Worm (Caenorhabditis elegans) whole organism, young adult: Measurements from ENCODE around the gene F56D6.22.
A peak's percentile ranks its signal among the peaks of the same experiment; 100 is the strongest.

Experiments used
- B0019.2 ChIP-seq: fragments of 200-800 bp; sonication (Bioruptor generic); conservative IDR thresholded peaks from 2 replicates; pipeline ENCODE4 v1.3.6; 2022; ENCODE audit warnings: missing genetic modification reagents, missing genetic modification characterization, missing compliant biosample characterization
- B0261.1 ChIP-seq: sonication (generic microtip); optimal IDR thresholded peaks from 2 replicates; lab custom pipeline; 2016; ENCODE audit warnings: mild to moderate bottlenecking, missing genetic modification characterization, moderate library complexity, missing compliant biosample characterization
- F39B2.1 ChIP-seq: fragments of 200-800 bp; sonication (Bioruptor generic); IDR thresholded peaks from 2 replicates; pipeline ENCODE4 v1.3.6; 2022; ENCODE audit warnings: missing genetic modification reagents, missing genetic modification characterization, missing compliant biosample characterization
- F49E8.2 ChIP-seq: sonication (generic microtip); optimal IDR thresholded peaks from 3 replicates; lab custom pipeline; 2017; ENCODE audit warnings: missing genetic modification characterization, mild to moderate bottlenecking, missing compliant biosample characterization, antibody characterized with exemption, moderate library complexity; ENCODE audit not compliant: insufficient read depth
- F57A8.1 ChIP-seq: fragments of 200-800 bp; sonication (Bioruptor generic); optimal IDR thresholded peaks from 2 replicates; lab custom pipeline; 2018; ENCODE audit warnings: mild to moderate bottlenecking, missing genetic modification characterization, moderate library complexity, missing compliant biosample characterization
- Y67H2A.10 ChIP-seq: fragments of 200-800 bp; sonication (Bioruptor generic); conservative IDR thresholded peaks from 2 replicates; pipeline ENCODE4 v1.3.6; 2022; ENCODE audit warnings: missing genetic modification reagents, missing genetic modification characterization, missing compliant biosample characterization
- Y79H2A.3 ChIP-seq: fragments of 200-800 bp; sonication (Bioruptor generic); conservative IDR thresholded peaks from 2 replicates; pipeline ENCODE4 v1.3.6; 2022; ENCODE audit warnings: missing genetic modification reagents, missing genetic modification characterization, missing compliant biosample characterization
- akir-1 ChIP-seq: fragments of 200-800 bp; sonication (Bioruptor generic); optimal IDR thresholded peaks from 2 replicates; lab custom pipeline; 2018; ENCODE audit warnings: mild to moderate bottlenecking, missing genetic modification characterization, moderate library complexity, missing compliant biosample characterization
- aptf-2 ChIP-seq: fragments of 200-800 bp; sonication (Bioruptor generic); conservative IDR thresholded peaks from 2 replicates; pipeline ENCODE4 v1.3.6; 2022; ENCODE audit warnings: missing genetic modification reagents, missing genetic modification characterization, missing compliant biosample characterization
- bed-1 ChIP-seq: fragments of 200-800 bp; sonication (Bioruptor generic); IDR thresholded peaks from 2 replicates; pipeline ENCODE4 v1.3.6; 2022; ENCODE audit warnings: missing genetic modification reagents, missing genetic modification characterization, missing compliant biosample characterization
- ceh-58 ChIP-seq: fragments of 200-800 bp; sonication (Bioruptor generic); IDR thresholded peaks from 2 replicates; pipeline ENCODE4 v1.3.6; 2022; ENCODE audit warnings: missing genetic modification characterization, missing compliant biosample characterization
- ceh-79 ChIP-seq: sonication (generic microtip); optimal IDR thresholded peaks from 2 replicates; lab custom pipeline; 2017; ENCODE audit warnings: mild to moderate bottlenecking, missing genetic modification characterization, missing compliant biosample characterization
- chd-7 ChIP-seq: sonication (generic microtip); optimal IDR thresholded peaks from 2 replicates; lab custom pipeline; 2016; ENCODE audit warnings: mild to moderate bottlenecking, missing genetic modification characterization, moderate library complexity, missing compliant biosample characterization
- dox-1 ChIP-seq: fragments of 200-800 bp; sonication (Bioruptor generic); IDR thresholded peaks from 2 replicates; pipeline ENCODE4 v1.3.6; 2022; ENCODE audit warnings: missing genetic modification reagents, missing genetic modification characterization, missing compliant biosample characterization
- dpl-1 ChIP-seq: fragments of 150-350 bp; optimal IDR thresholded peaks from 2 replicates; lab custom pipeline; 2014; ENCODE audit warnings: missing biosample characterization, missing genetic modification reagents, missing genetic modification characterization
- ekl-4 ChIP-seq: fragments of 200-800 bp; sonication (Bioruptor generic); IDR thresholded peaks from 2 replicates; pipeline ENCODE4 v1.3.6; 2022; ENCODE audit warnings: missing genetic modification reagents, missing genetic modification characterization, missing compliant biosample characterization
- ets-4 ChIP-seq: fragments of 200-800 bp; sonication (Bioruptor generic); optimal IDR thresholded peaks from 2 replicates; lab custom pipeline; 2018; ENCODE audit warnings: mild to moderate bottlenecking, missing genetic modification characterization, missing compliant biosample characterization
- fkh-3 ChIP-seq: sonication (generic microtip); optimal IDR thresholded peaks from 2 replicates; lab custom pipeline; 2016; ENCODE audit warnings: mild to moderate bottlenecking, missing genetic modification characterization, missing compliant biosample characterization
- gei-17 ChIP-seq: fragments of 200-800 bp; sonication (Bioruptor generic); optimal IDR thresholded peaks from 2 replicates; lab custom pipeline; 2018; ENCODE audit warnings: mild to moderate bottlenecking, missing genetic modification characterization, missing compliant biosample characterization
- him-1 ChIP-seq: sonication (generic microtip); optimal IDR thresholded peaks from 2 replicates; lab custom pipeline; 2016; ENCODE audit warnings: missing genotype, missing genetic modification reagents, missing genetic modification characterization, missing compliant biosample characterization
- hlh-26 ChIP-seq: fragments of 200-800 bp; sonication (Bioruptor generic); conservative IDR thresholded peaks from 2 replicates; pipeline ENCODE4 v1.3.6; 2022; ENCODE audit warnings: missing genetic modification reagents, missing genetic modification characterization, missing compliant biosample characterization
- hrde-1 ChIP-seq: sonication (generic microtip); optimal IDR thresholded peaks from 2 replicates; lab custom pipeline; 2016; ENCODE audit warnings: missing genetic modification characterization, mild to moderate bottlenecking, missing compliant biosample characterization, moderate library complexity, missing genotype, missing genetic modification reagents, borderline replicate concordance
- hsf-1 ChIP-seq: fragments of 200-800 bp; sonication (Bioruptor generic); IDR thresholded peaks from 2 replicates; pipeline ENCODE4 v1.3.6; 2022; ENCODE audit warnings: missing genetic modification reagents, missing genetic modification characterization, missing compliant biosample characterization
- lag-1 ChIP-seq: fragments of 200-800 bp; sonication (Bioruptor generic); IDR thresholded peaks from 2 replicates; pipeline ENCODE4 v1.3.6; 2022; ENCODE audit warnings: missing genetic modification reagents, missing genetic modification characterization, missing compliant biosample characterization
- lin-35 ChIP-seq, 3 experiments: fragments of 150-350 bp in 2 of 3; sonication (generic microtip) in 1 of 3; optimal IDR thresholded peaks; 2 replicates each; lab custom pipeline; 2014 to 2018; ENCODE audit warnings: missing biosample characterization in 3 of 3, missing genetic modification characterization in 3 of 3, missing genetic modification reagents in 3 of 3
- lsl-1 ChIP-seq: fragments of 200-800 bp; sonication (Bioruptor generic); optimal IDR thresholded peaks from 2 replicates; lab custom pipeline; 2018; ENCODE audit warnings: mild to moderate bottlenecking, missing genetic modification characterization, moderate library complexity, missing compliant biosample characterization
- mcd-1 ChIP-seq: fragments of 200-800 bp; sonication (Bioruptor generic); IDR thresholded peaks from 2 replicates; pipeline ENCODE4 v1.3.6; 2022; ENCODE audit warnings: missing genetic modification reagents, missing genetic modification characterization, missing compliant biosample characterization
- mxl-1 ChIP-seq: sonication (generic microtip); optimal IDR thresholded peaks from 2 replicates; lab custom pipeline; 2016; ENCODE audit warnings: missing genetic modification characterization, missing compliant biosample characterization
- nfya-1 ChIP-seq: sonication (generic microtip); optimal IDR thresholded peaks from 2 replicates; lab custom pipeline; 2017; ENCODE audit warnings: antibody characterized with exemption, missing compliant biosample characterization, missing genetic modification characterization, borderline replicate concordance; ENCODE audit not compliant: insufficient read depth
- nhr-179 ChIP-seq: sonication (generic microtip); optimal IDR thresholded peaks from 2 replicates; lab custom pipeline; 2016; ENCODE audit warnings: mild to moderate bottlenecking, missing genetic modification characterization, missing compliant biosample characterization
- pbrm-1 ChIP-seq: fragments of 200-800 bp; sonication (Bioruptor generic); IDR thresholded peaks from 2 replicates; pipeline ENCODE4 v1.3.6; 2022; ENCODE audit warnings: missing genetic modification reagents, missing genetic modification characterization, missing compliant biosample characterization
- repo-1 ChIP-seq: sonication (generic microtip); optimal IDR thresholded peaks from 2 replicates; lab custom pipeline; 2017; ENCODE audit warnings: mild to moderate bottlenecking, missing genetic modification characterization, missing compliant biosample characterization
- sdz-38 ChIP-seq: sonication (generic microtip); optimal IDR thresholded peaks from 2 replicates; lab custom pipeline; 2016; ENCODE audit warnings: missing genotype, missing genetic modification characterization, missing compliant biosample characterization
- snpc-1.1 ChIP-seq: sonication (generic microtip); optimal IDR thresholded peaks from 2 replicates; lab custom pipeline; 2017; ENCODE audit warnings: missing genetic modification characterization, mild to moderate bottlenecking, missing compliant biosample characterization, antibody characterized with exemption, moderate library complexity, missing genotype, missing genetic modification reagents; ENCODE audit not compliant: insufficient read depth
- sptf-2 ChIP-seq: fragments of 200-800 bp; sonication (Bioruptor generic); optimal IDR thresholded peaks from 2 replicates; lab custom pipeline; 2018; ENCODE audit warnings: mild to moderate bottlenecking, missing genetic modification characterization, missing compliant biosample characterization
- zfh-2 ChIP-seq: fragments of 200-800 bp; sonication (Bioruptor generic); conservative IDR thresholded peaks from 2 replicates; pipeline ENCODE4 v1.3.6; 2022; ENCODE audit warnings: missing genetic modification reagents, missing genetic modification characterization, missing compliant biosample characterization
- ztf-18 ChIP-seq: sonication (generic microtip); optimal IDR thresholded peaks from 2 replicates; lab custom pipeline; 2016; ENCODE audit warnings: missing genotype, mild to moderate bottlenecking, missing genetic modification characterization, missing compliant biosample characterization
- ztf-26 ChIP-seq: sonication (generic microtip); optimal IDR thresholded peaks from 2 replicates; lab custom pipeline; 2017; ENCODE audit warnings: missing genetic modification characterization, missing compliant biosample characterization

Gene F56D6.22

ce11 chrIV:3860419-3860818 lies 47.0 kb downstream of the F56D6.22 start:
- no peak for TF ChIP-seq ceh-58 (GFP tag; lab: Robert Waterston, UW)
- no peak for TF ChIP-seq Y79H2A.3 (GFP tag; lab: Robert Waterston, UW)
- no peak for TF ChIP-seq hlh-26 (GFP tag; lab: Robert Waterston, UW)
- no peak for TF ChIP-seq fkh-3 (tag; lab: Kevin White, UChicago)
- TF ChIP-seq lin-35 (GFP tag; optimal IDR thresholded peaks at IDR 0.05; lab: Kevin White, UChicago), result no peak
- no peak for TF ChIP-seq ekl-4 (GFP tag; lab: Robert Waterston, UW)
- no peak for TF ChIP-seq F39B2.1 (GFP tag; lab: Robert Waterston, UW)
- TF ChIP-seq hrde-1 (tag; lab: Kevin White, UChicago), result no peak
- no peak for TF ChIP-seq sdz-38 (tag; lab: Kevin White, UChicago)
- no peak for TF ChIP-seq bed-1 (GFP tag; lab: Robert Waterston, UW)
- TF ChIP-seq sptf-2, result no peak
- no peak for TF ChIP-seq ceh-79
- no peak for TF ChIP-seq lag-1
- no peak for TF ChIP-seq hsf-1 (GFP tag; lab: Robert Waterston, UW)
- no peak for TF ChIP-seq lsl-1
- no peak for TF ChIP-seq B0261.1 (tag; lab: Kevin White, UChicago)
- TF ChIP-seq repo-1, result no peak
- TF ChIP-seq dpl-1 (GFP tag; lab: Kevin White, UChicago), result no peak
- TF ChIP-seq ets-4 (GFP tag; lab: Kevin White, UChicago), result no peak

DNA sequence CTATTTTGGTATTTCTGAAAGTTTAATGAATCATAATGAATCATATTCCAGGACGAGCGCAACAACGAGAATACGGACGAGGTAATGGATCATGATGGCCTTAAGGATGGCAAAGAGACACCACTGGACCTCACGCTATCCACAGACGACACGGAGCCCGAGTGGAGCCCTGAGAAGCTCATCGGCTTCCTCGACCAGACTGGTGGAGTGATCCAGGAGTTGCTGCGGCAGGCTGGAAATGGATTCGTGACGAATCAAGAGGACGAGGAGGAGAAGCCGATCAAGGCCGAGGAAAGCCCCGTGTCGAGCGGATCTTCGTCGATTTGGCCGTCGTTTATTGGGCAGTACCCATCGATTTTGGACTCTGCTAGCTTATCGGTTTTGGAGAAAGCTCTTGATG lies 47.9 kb downstream of the F56D6.22 start:
- TF ChIP-seq ztf-18 (tag; lab: Kevin White, UChicago) (no peak), mcd-1 (0 out of 2 replicates have a peak, but pooled peaks have one; percentile 5), zfh-2 (GFP tag; lab: Robert Waterston, UW) (peak; percentile 61)

ce11 chrIV:3857999-3858552 lies 49.3 kb downstream of the F56D6.22 start:
- TF ChIP-seq B0019.2 (GFP tag; lab: Robert Waterston, UW) (no peak), Y67H2A.10 (GFP tag; lab: Robert Waterston, UW) (no peak), chd-7 (no peak), F57A8.1 (GFP tag; lab: Kevin White, UChicago) (no peak), ztf-18 (tag; lab: Kevin White, UChicago) (no peak), snpc-1.1 (tag; lab: Kevin White, UChicago) (no peak), aptf-2 (no peak), ztf-26 (tag; lab: Kevin White, UChicago) (no peak), pbrm-1 (GFP tag; lab: Robert Waterston, UW) (no peak), hlh-26 (GFP tag; lab: Robert Waterston, UW) (no peak), dox-1 (GFP tag; lab: Robert Waterston, UW) (no peak), nhr-179 (tag; lab: Kevin White, UChicago) (no peak), nfya-1 (tag; lab: Kevin White, UChicago) (no peak), him-1 (no peak), mxl-1 (tag; lab: Kevin White, UChicago) (no peak), F49E8.2 (tag; lab: Kevin White, UChicago) (no peak), gei-17 (GFP tag; lab: Kevin White, UChicago) (no peak), akir-1 (GFP tag; lab: Kevin White, UChicago) (no peak)
